Worm (Caenorhabditis elegans): ENCODE results near the gene clec-185.

Gene clec-185

ce11 chrIV:12432340-12432739 lies 6.1 kb upstream of the clec-185 start, which contains the start of gene clec-184:
Gene clec-184, plus strand, starts transcription at chrIV:12432640.
- TF ChIP-seq ham-2 (GFP tag; optimal IDR thresholded peaks at IDR 0.05), result no peak
- no peak for TF ChIP-seq lin-32 (GFP tag; optimal IDR thresholded peaks at IDR 0.05)
- no peak for TF ChIP-seq ztf-11 (tag; optimal IDR thresholded peaks at IDR 0.05)
- no peak for TF ChIP-seq ceh-83 (GFP tag; optimal IDR thresholded peaks at IDR 0.05)
- no peak for TF ChIP-seq zip-8 (tag; optimal IDR thresholded peaks at IDR 0.05)
- no peak for TF ChIP-seq snpc-4 (tag; optimal IDR thresholded peaks at IDR 0.05)
- no peak for TF ChIP-seq mls-2 (tag; optimal IDR thresholded peaks at IDR 0.05)
- TF ChIP-seq nhr-76 (tag; optimal IDR thresholded peaks at IDR 0.05), result no peak
- TF ChIP-seq ceh-39 (tag; optimal IDR thresholded peaks at IDR 0.05), result no peak
- TF ChIP-seq M03D4.4 (tag; optimal IDR thresholded peaks at IDR 0.05), result no peak
- TF ChIP-seq tbx-8 (GFP tag; optimal IDR thresholded peaks at IDR 0.05), result no peak
- no peak for TF ChIP-seq hlh-1 (tag; optimal IDR thresholded peaks at IDR 0.05)
- no peak for TF ChIP-seq nhr-12 (tag; optimal IDR thresholded peaks at IDR 0.05)
- no peak for TF ChIP-seq elt-1 (tag; optimal IDR thresholded peaks at IDR 0.05; ENCODE audit: borderline replicate concordance, insufficient read depth)
- no peak for TF ChIP-seq sptf-1 (tag; optimal IDR thresholded peaks at IDR 0.05)
- TF ChIP-seq bed-3 (GFP tag; optimal IDR thresholded peaks at IDR 0.05), result no peak
- no peak for TF ChIP-seq ces-1 (GFP tag; optimal IDR thresholded peaks at IDR 0.05)
- no peak for TF ChIP-seq flh-1 (GFP tag; optimal IDR thresholded peaks at IDR 0.05)
- no peak for TF ChIP-seq elt-3 (tag; optimal IDR thresholded peaks at IDR 0.05)

- no peak for TF ChIP-seq sem-2 (GFP tag; optimal IDR thresholded peaks at IDR 0.05)
- no peak for TF ChIP-seq zip-8 (tag; optimal IDR thresholded peaks at IDR 0.05)
- no peak for TF ChIP-seq ham-2 (GFP tag; optimal IDR thresholded peaks at IDR 0.05)
- no peak for TF ChIP-seq ceh-43 (GFP tag; optimal IDR thresholded peaks at IDR 0.05)
- TF ChIP-seq nhr-237 (tag; optimal IDR thresholded peaks at IDR 0.05), result no peak
- TF ChIP-seq flh-1 (GFP tag; optimal IDR thresholded peaks at IDR 0.05), result no peak
- TF ChIP-seq pha-4 (tag; optimal IDR thresholded peaks at IDR 0.05), result no peak
- TF ChIP-seq hlh-1 (tag; optimal IDR thresholded peaks at IDR 0.05), result no peak
- TF ChIP-seq elt-3 (tag; optimal IDR thresholded peaks at IDR 0.05), result no peak
- no peak for TF ChIP-seq ces-1 (GFP tag; optimal IDR thresholded peaks at IDR 0.05)
- no peak for TF ChIP-seq mls-2 (tag; optimal IDR thresholded peaks at IDR 0.05)
- TF ChIP-seq lsy-2 (tag; optimal IDR thresholded peaks at IDR 0.05), result no peak
- no peak for TF ChIP-seq ceh-39 (tag; optimal IDR thresholded peaks at IDR 0.05)
- TF ChIP-seq lin-32 (GFP tag; optimal IDR thresholded peaks at IDR 0.05), result no peak
- TF ChIP-seq unc-39 (tag; optimal IDR thresholded peaks at IDR 0.05), result no peak
- TF ChIP-seq mep-1 (tag; optimal IDR thresholded peaks at IDR 0.05), result no peak
- no peak for TF ChIP-seq nhr-12 (tag; optimal IDR thresholded peaks at IDR 0.05)
- no peak for TF ChIP-seq M03D4.4 (tag; optimal IDR thresholded peaks at IDR 0.05)
- TF ChIP-seq unc-62 (GFP tag; optimal IDR thresholded peaks at IDR 0.05), result no peak
- no peak for TF ChIP-seq elt-1 (tag; optimal IDR thresholded peaks at IDR 0.05; ENCODE audit: borderline replicate concordance, insufficient read depth)
Measured at ce11 chrIV:12435442-12435841, 3.0 kb upstream of the clec-185 start, which contains the start of gene irg-4. Gene irg-4, plus strand, starts transcription at chrIV:12435833.

- TF ChIP-seq lsy-2 (tag; optimal IDR thresholded peaks at IDR 0.05), result no peak
- no peak for TF ChIP-seq unc-120 (tag; optimal IDR thresholded peaks at IDR 0.05; ENCODE audit: poor library complexity, severe bottlenecking)
- TF ChIP-seq lin-32 (GFP tag; optimal IDR thresholded peaks at IDR 0.05), result no peak
- no peak for TF ChIP-seq snpc-4 (tag; optimal IDR thresholded peaks at IDR 0.05)
- no peak for TF ChIP-seq ceh-83 (GFP tag; optimal IDR thresholded peaks at IDR 0.05)
- no peak for TF ChIP-seq nhr-76 (tag; optimal IDR thresholded peaks at IDR 0.05)
- TF ChIP-seq unc-62 (GFP tag; optimal IDR thresholded peaks at IDR 0.05), result no peak
- no peak for TF ChIP-seq cnd-1 (tag; optimal IDR thresholded peaks at IDR 0.05)
- TF ChIP-seq tbx-8 (GFP tag; optimal IDR thresholded peaks at IDR 0.05), result no peak
- TF ChIP-seq pha-4 (tag; optimal IDR thresholded peaks at IDR 0.05), result no peak
- no peak for TF ChIP-seq ham-2 (GFP tag; optimal IDR thresholded peaks at IDR 0.05)
- TF ChIP-seq nhr-2 (tag; optimal IDR thresholded peaks at IDR 0.05), result no peak
- no peak for TF ChIP-seq ztf-11 (tag; optimal IDR thresholded peaks at IDR 0.05)
- TF ChIP-seq sem-2 (GFP tag; optimal IDR thresholded peaks at IDR 0.05), result no peak
- no peak for TF ChIP-seq mab-5 (tag; optimal IDR thresholded peaks at IDR 0.05)
- TF ChIP-seq M03D4.4 (tag; optimal IDR thresholded peaks at IDR 0.05), result no peak
Measured at ce11 chrIV:12441715-12442114, 3.3 kb downstream of the clec-185 start, which contains the start of gene C25G4.17. Gene C25G4.17, plus strand, starts transcription at chrIV:12442015.

ce11 chrIV:12443936-12444335 lies 5.5 kb downstream of the clec-185 start, which contains the start of gene C25G4.2:
Gene C25G4.2, minus strand, starts transcription at chrIV:12444035.
- TF ChIP-seq ces-1 (GFP tag; optimal IDR thresholded peaks at IDR 0.05) (no peak), blmp-1 (tag; optimal IDR thresholded peaks at IDR 0.05) (no peak), elt-1 (tag; optimal IDR thresholded peaks at IDR 0.05; ENCODE audit: borderline replicate concordance, insufficient read depth) (no peak), ham-2 (GFP tag; optimal IDR thresholded peaks at IDR 0.05) (no peak), ceh-39 (tag; optimal IDR thresholded peaks at IDR 0.05) (no peak), M03D4.4 (tag; optimal IDR thresholded peaks at IDR 0.05) (no peak)

Data from whole organism, mixed stage, embryonic.